Worm (Caenorhabditis elegans) whole organism, L1 larva: ENCODE results near the gene cpg-1.

ENCODE experiments used
- C04F5.9 ChIP-seq: sonication (generic microtip); optimal IDR thresholded peaks from 2 replicates; lab custom pipeline; 2016; ENCODE audit warnings: missing genetic modification characterization, missing compliant biosample characterization
- F16B12.6 ChIP-seq: fragments of 150-350 bp; optimal IDR thresholded peaks from 2 replicates; lab custom pipeline; 2014; ENCODE audit warnings: missing biosample characterization, missing genetic modification characterization
- aly-2 ChIP-seq: fragments of 150-350 bp; optimal IDR thresholded peaks from 2 replicates; lab custom pipeline; 2014; ENCODE audit warnings: missing biosample characterization, missing genetic modification characterization
- ama-1 ChIP-seq: fragments of 150-350 bp; optimal IDR thresholded peaks from 2 replicates; lab custom pipeline; 2014
- ceh-90 ChIP-seq: sonication (generic microtip); optimal IDR thresholded peaks from 2 replicates; lab custom pipeline; 2016; ENCODE audit warnings: missing genetic modification characterization, missing compliant biosample characterization
- dpl-1 ChIP-seq, 3 experiments: fragments of 150-350 bp in 2 of 3; sonication (generic microtip) in 1 of 3; optimal IDR thresholded peaks; 2 replicates each; lab custom pipeline; 2014 to 2017; ENCODE audit warnings: missing biosample characterization in 3 of 3, missing genetic modification characterization in 3 of 3, missing genetic modification reagents in 3 of 3
- dsc-1 ChIP-seq: sonication (generic microtip); optimal IDR thresholded peaks from 2 replicates; lab custom pipeline; 2016; ENCODE audit warnings: mild to moderate bottlenecking, missing genetic modification characterization, missing compliant biosample characterization
- efl-1 ChIP-seq, 4 experiments: fragments of 150-350 bp; optimal IDR thresholded peaks in 3 of 4; peaks in 1 of 4; 1 replicate in 1 of 4; 2 replicates in 3 of 4; lab custom pipeline; 2014; ENCODE audit warnings: missing biosample characterization in 2 of 4, missing genetic modification characterization in 2 of 4, missing genetic modification reagents in 2 of 4
- efl-3 ChIP-seq: fragments of 200-800 bp; sonication (Bioruptor generic); optimal IDR thresholded peaks from 2 replicates; lab custom pipeline; 2018; ENCODE audit warnings: mild to moderate bottlenecking, missing genetic modification characterization, missing compliant biosample characterization
- egl-27 ChIP-seq, 2 experiments: fragments of 150-350 bp in 1 of 2; sonication (generic microtip); optimal IDR thresholded peaks; 3 replicates each; lab custom pipeline; 2017 to 2018; ENCODE audit warnings: missing biosample characterization in 2 of 2, missing genetic modification characterization in 2 of 2, missing genetic modification reagents in 2 of 2
- elt-2 ChIP-seq: sonication (generic microtip); optimal IDR thresholded peaks from 2 replicates; lab custom pipeline; 2016; ENCODE audit warnings: missing genetic modification characterization, mild to moderate bottlenecking, inconsistent platforms, missing compliant biosample characterization, missing genetic modification reagents
- elt-3 ChIP-seq, 6 experiments: fragments of 150-350 bp in 1 of 6; sonication (generic microtip); optimal IDR thresholded peaks; 2 replicates each; lab custom pipeline; 2017 to 2018; ENCODE audit warnings: missing biosample characterization in 6 of 6, missing genetic modification characterization in 6 of 6, inconsistent platforms in 1 of 6
- fkh-10 ChIP-seq: sonication (generic microtip); optimal IDR thresholded peaks from 2 replicates; lab custom pipeline; 2017; ENCODE audit warnings: missing biosample characterization, missing genetic modification reagents, missing genetic modification characterization
- fkh-8 ChIP-seq: sonication (generic microtip); optimal IDR thresholded peaks from 2 replicates; lab custom pipeline; 2016; ENCODE audit warnings: mild to moderate bottlenecking, missing genetic modification characterization, missing compliant biosample characterization
- hlh-17 ChIP-seq: fragments of 200-800 bp; sonication (Bioruptor generic); optimal IDR thresholded peaks from 2 replicates; lab custom pipeline; 2018; ENCODE audit warnings: missing genetic modification characterization, mild to moderate bottlenecking, missing compliant biosample characterization, moderate library complexity, borderline replicate concordance
- hlh-4 ChIP-seq: sonication (generic microtip); optimal IDR thresholded peaks from 2 replicates; lab custom pipeline; 2016; ENCODE audit warnings: mild to moderate bottlenecking, missing genetic modification characterization, missing compliant biosample characterization
- lin-13 ChIP-seq: fragments of 150-350 bp; optimal IDR thresholded peaks from 2 replicates; lab custom pipeline; 2014; ENCODE audit warnings: missing biosample characterization, missing genetic modification reagents, missing genetic modification characterization
- lin-14 ChIP-seq: fragments of 200-800 bp; sonication (Bioruptor generic); optimal IDR thresholded peaks from 2 replicates; lab custom pipeline; 2018; ENCODE audit warnings: mild to moderate bottlenecking, missing genetic modification characterization, moderate library complexity, missing compliant biosample characterization
- lin-15B ChIP-seq: fragments of 150-350 bp; sonication (generic microtip); optimal IDR thresholded peaks from 3 replicates; lab custom pipeline; 2014; ENCODE audit warnings: missing biosample characterization, missing genetic modification characterization
- lin-35 ChIP-seq, 2 experiments: fragments of 150-350 bp; optimal IDR thresholded peaks; 2 replicates each; lab custom pipeline; 2014; ENCODE audit warnings: missing biosample characterization in 2 of 2, missing genetic modification characterization in 2 of 2, missing genetic modification reagents in 2 of 2
- lsy-2 ChIP-seq, 2 experiments: fragments of 150-350 bp; optimal IDR thresholded peaks; 2 replicates each; lab custom pipeline; 2014; ENCODE audit warnings: missing biosample characterization in 2 of 2, missing genetic modification characterization in 2 of 2
- mab-9 ChIP-seq: fragments of 200-800 bp; sonication (Bioruptor generic); IDR thresholded peaks from 2 replicates; pipeline ENCODE4 v1.3.6; 2022; ENCODE audit warnings: missing genetic modification reagents, missing genetic modification characterization, missing compliant biosample characterization
- mep-1 ChIP-seq: fragments of 150-350 bp; optimal IDR thresholded peaks from 2 replicates; lab custom pipeline; 2014; ENCODE audit warnings: missing biosample characterization, missing genetic modification characterization
- nhr-11 ChIP-seq: fragments of 150-350 bp; optimal IDR thresholded peaks from 2 replicates; lab custom pipeline; 2014; ENCODE audit warnings: missing biosample characterization, missing genetic modification characterization
- nhr-12 ChIP-seq: sonication (generic microtip); optimal IDR thresholded peaks from 2 replicates; lab custom pipeline; 2017; ENCODE audit warnings: missing biosample characterization, missing genetic modification characterization
- nhr-237 ChIP-seq: fragments of 150-350 bp; optimal IDR thresholded peaks from 2 replicates; lab custom pipeline; 2014; ENCODE audit warnings: missing biosample characterization, missing genetic modification characterization
- nhr-28 ChIP-seq: fragments of 150-350 bp; optimal IDR thresholded peaks from 2 replicates; lab custom pipeline; 2014; ENCODE audit warnings: missing biosample characterization, missing genetic modification characterization
- nhr-47 ChIP-seq: sonication (generic microtip); optimal IDR thresholded peaks from 2 replicates; lab custom pipeline; 2016; ENCODE audit warnings: mild to moderate bottlenecking, missing genetic modification characterization, moderate library complexity, missing compliant biosample characterization
- nhr-71 ChIP-seq: sonication (generic microtip); optimal IDR thresholded peaks from 2 replicates; lab custom pipeline; 2016; ENCODE audit warnings: mild to moderate bottlenecking, missing genetic modification characterization, moderate library complexity, missing compliant biosample characterization
- nhr-85 ChIP-seq: sonication (generic microtip); peaks from one replicate; lab custom pipeline; 2016; ENCODE audit warnings: missing genetic modification characterization, inconsistent platforms, missing compliant biosample characterization
- nhr-90 ChIP-seq: sonication (generic microtip); optimal IDR thresholded peaks from 2 replicates; lab custom pipeline; 2016; ENCODE audit warnings: mild to moderate bottlenecking, missing genetic modification characterization, missing compliant biosample characterization; ENCODE audit not compliant: poor library complexity
- pax-3 ChIP-seq: fragments of 200-800 bp; sonication (Bioruptor generic); optimal IDR thresholded peaks from 2 replicates; lab custom pipeline; 2018; ENCODE audit warnings: mild to moderate bottlenecking, missing genetic modification characterization, moderate library complexity, missing compliant biosample characterization
- rnt-1 ChIP-seq: sonication (generic microtip); optimal IDR thresholded peaks from 2 replicates; lab custom pipeline; 2016; ENCODE audit warnings: mild to moderate bottlenecking, missing genetic modification characterization, moderate library complexity, missing compliant biosample characterization
- snu-23 ChIP-seq: sonication (generic microtip); optimal IDR thresholded peaks from 2 replicates; lab custom pipeline; 2016; ENCODE audit warnings: missing genetic modification characterization, missing compliant biosample characterization
- swsn-7 ChIP-seq: sonication (generic microtip); optimal IDR thresholded peaks from 2 replicates; lab custom pipeline; 2016; ENCODE audit warnings: missing genetic modification characterization, missing compliant biosample characterization
- tbx-2 ChIP-seq: sonication (generic microtip); optimal IDR thresholded peaks from 2 replicates; lab custom pipeline; 2016; ENCODE audit warnings: missing genetic modification characterization, missing compliant biosample characterization
- unc-86 ChIP-seq: sonication (generic microtip); optimal IDR thresholded peaks from 2 replicates; lab custom pipeline; 2016; ENCODE audit warnings: missing genetic modification characterization, missing compliant biosample characterization
- unc-98 ChIP-seq: fragments of 200-800 bp; sonication (Bioruptor generic); IDR thresholded peaks from 2 replicates; pipeline ENCODE4 v1.3.6; 2022; ENCODE audit warnings: missing genetic modification characterization, missing compliant biosample characterization
- xbp-1 ChIP-seq: sonication (generic microtip); optimal IDR thresholded peaks from 2 replicates; lab custom pipeline; 2016; ENCODE audit warnings: missing genetic modification characterization, missing compliant biosample characterization
- ztf-11 ChIP-seq, 2 experiments: sonication (generic microtip); optimal IDR thresholded peaks; 2 replicates each; lab custom pipeline; 2016 to 2017; ENCODE audit warnings: missing genetic modification characterization in 2 of 2, missing biosample characterization in 1 of 2, missing compliant biosample characterization in 1 of 2

cpg-1 gene

ce11 chrIII:4482986-4483385 is 6.2 kb upstream of the cpg-1 start:
- TF ChIP-seq unc-86 (tag; lab: Kevin White, UChicago) (peak; percentile 57), lin-14 (peak; percentile 60), egl-27 (tag; optimal IDR thresholded peaks at IDR 0.05; lab: Kevin White, UChicago) (no peak)

ce11 chrIII:4487271-4487670 is 1.9 kb upstream of the cpg-1 start:
- TF ChIP-seq C04F5.9 (tag; lab: Kevin White, UChicago) (no peak), nhr-28 (no peak), F16B12.6 (tag; lab: Kevin White, UChicago) (no peak), xbp-1 (tag; lab: Kevin White, UChicago) (no peak), lin-14 (peak; percentile 53), nhr-71 (tag; lab: Kevin White, UChicago) (peak; percentile 39), nhr-11 (tag; lab: Kevin White, UChicago) (peak; percentile 90), elt-2 (tag; lab: Kevin White, UChicago) (no peak), ztf-11 (tag; optimal IDR thresholded peaks at IDR 0.05; lab: Kevin White, UChicago) (no peak), nhr-47 (peak; percentile 47), lsy-2 (tag; optimal IDR thresholded peaks at IDR 0.05; lab: Kevin White, UChicago) (peak in 1 of 2 experiments; percentile 14), efl-1 (optimal IDR thresholded peaks at IDR 0.05; lab: Kevin White, UChicago) (no peak), efl-1 (GFP tag; optimal IDR thresholded peaks at IDR 0.05 in 1 of 2; lab: Kevin White, UChicago) (no peak), ceh-90 (tag; lab: Kevin White, UChicago) (no peak), unc-98 (GFP tag; lab: Robert Waterston, UW) (no peak), hlh-4 (no peak), nhr-237 (tag; lab: Kevin White, UChicago) (peak; percentile 9), fkh-8 (tag; lab: Kevin White, UChicago) (peak; percentile 44), dsc-1 (tag; lab: Kevin White, UChicago) (peak; percentile 74), lin-35 (GFP tag; optimal IDR thresholded peaks at IDR 0.05; lab: Kevin White, UChicago) (no peak), elt-3 (tag; optimal IDR thresholded peaks at IDR 0.05; lab: Kevin White, UChicago) (no peak), lin-15B (tag; lab: Kevin White, UChicago) (no peak), swsn-7 (tag; lab: Kevin White, UChicago) (peak; percentile 8), mep-1 (tag; lab: Kevin White, UChicago) (no peak), nhr-12 (tag; lab: Kevin White, UChicago) (no peak)

ce11 chrIII:4491164-4492144 is 2.3 kb downstream of the cpg-1 start:
- TF ChIP-seq fkh-10 (GFP tag; lab: Kevin White, UChicago) (no peak), mab-9 (no peak), nhr-71 (tag; lab: Kevin White, UChicago) (peak; percentile 41), dsc-1 (tag; lab: Kevin White, UChicago) (peak; percentile 16), tbx-2 (no peak), efl-3 (GFP tag; lab: Kevin White, UChicago) (no peak), nhr-85 (tag; lab: Kevin White, UChicago) (peak; percentile 65), rnt-1 (no peak), dpl-1 (GFP tag; optimal IDR thresholded peaks at IDR 0.05; lab: Kevin White, UChicago) (peak; percentile 6 to 68 (median 47)), lin-13 (GFP tag; lab: Kevin White, UChicago) (no peak), nhr-90 (tag; lab: Kevin White, UChicago) (peak; percentile 1), snu-23 (peak; percentile 35), aly-2 (tag; lab: Kevin White, UChicago) (peak; percentile 20), lin-35 (GFP tag; optimal IDR thresholded peaks at IDR 0.05; lab: Kevin White, UChicago) (peak; percentile 8 to 37), nhr-28 (no peak), pax-3 (peak; percentile 21), lsy-2 (tag; optimal IDR thresholded peaks at IDR 0.05; lab: Kevin White, UChicago) (peak in 1 of 2 experiments; percentile 22), efl-1 (optimal IDR thresholded peaks at IDR 0.05; lab: Kevin White, UChicago) (peak; percentile 2 to 61), efl-1 (GFP tag; optimal IDR thresholded peaks at IDR 0.05 in 1 of 2; lab: Kevin White, UChicago) (peak; percentile 56 to 93), hlh-17 (no peak), fkh-8 (tag; lab: Kevin White, UChicago) (peak; percentile 48), elt-2 (tag; lab: Kevin White, UChicago) (peak; percentile 16), ama-1 (lab: Kevin White, UChicago) (peak; percentile 40), lin-14 (peak; percentile 9)
- TF ChIP-seq, all 84 proteins: peak for 15
